Fruit fly (Drosophila melanogaster) whole organism, embryonic: ENCODE measurements around the gene br.

Experiments used
- ATbp ChIP-seq: fragments of 200-800 bp; sonication (Bioruptor generic); optimal IDR thresholded peaks from 2 replicates; lab custom pipeline; 2017; ENCODE audit warnings: missing biosample characterization, mild to moderate bottlenecking, missing genetic modification characterization, missing genetic modification reagents
- Adf1 ChIP-seq: fragments of 200-800 bp; sonication (Bioruptor generic); IDR thresholded peaks from 2 replicates; pipeline ENCODE4 v1.3.6; 2022; ENCODE audit warnings: missing biosample characterization, missing genetic modification characterization
- Atf6 ChIP-seq: fragments of 200-800 bp; sonication (Bioruptor generic); IDR thresholded peaks from 2 replicates; pipeline ENCODE4 v1.3.6; 2022; ENCODE audit warnings: missing biosample characterization, missing genetic modification characterization
- Bgb ChIP-seq: fragments of 200-800 bp; sonication (Bioruptor generic); IDR thresholded peaks from 2 replicates; pipeline ENCODE4 v1.3.6; 2022; ENCODE audit warnings: missing biosample characterization, missing genetic modification characterization; ENCODE audit not compliant: partially characterized antibody
- BtbVII ChIP-seq: fragments of 200-800 bp; sonication (Bioruptor generic); optimal IDR thresholded peaks from 3 replicates; lab custom pipeline; 2017; ENCODE audit warnings: missing biosample characterization, mild to moderate bottlenecking, missing genetic modification characterization
- CG10209 ChIP-seq: fragments of 200-800 bp; sonication (Bioruptor generic); optimal IDR thresholded peaks from 3 replicates; lab custom pipeline; 2017; ENCODE audit warnings: missing biosample characterization, mild to moderate bottlenecking, missing genetic modification characterization, missing genetic modification reagents
- CG12071 ChIP-seq: fragments of 200-800 bp; sonication (Bioruptor generic); optimal IDR thresholded peaks from 3 replicates; lab custom pipeline; 2018; ENCODE audit warnings: missing biosample characterization, mild to moderate bottlenecking, missing genetic modification characterization
- CG1233 ChIP-seq: fragments of 200-800 bp; sonication (Bioruptor generic); optimal IDR thresholded peaks from 4 replicates; lab custom pipeline; 2018; ENCODE audit warnings: missing biosample characterization, mild to moderate bottlenecking, missing genetic modification characterization
- CG12769 ChIP-seq: fragments of 200-800 bp; sonication (Bioruptor generic); optimal IDR thresholded peaks from 2 replicates; lab custom pipeline; 2019; ENCODE audit warnings: missing biosample characterization, mild to moderate bottlenecking, missing genetic modification characterization, moderate library complexity
- CG12942 ChIP-seq: fragments of 200-800 bp; sonication (Bioruptor generic); optimal IDR thresholded peaks from 3 replicates; lab custom pipeline; 2016; ENCODE audit warnings: missing biosample characterization, missing genetic modification characterization
- CG13624 ChIP-seq: fragments of 200-800 bp; sonication (Bioruptor generic); optimal IDR thresholded peaks from 2 replicates; lab custom pipeline; 2016; ENCODE audit warnings: missing biosample characterization, missing genetic modification characterization
- CG13775 ChIP-seq: fragments of 200-800 bp; sonication (Bioruptor generic); optimal IDR thresholded peaks from 3 replicates; lab custom pipeline; 2017; ENCODE audit warnings: missing biosample characterization, mild to moderate bottlenecking, missing genetic modification characterization
- CG15269 ChIP-seq: fragments of 200-800 bp; sonication (Bioruptor generic); optimal IDR thresholded peaks from 2 replicates; lab custom pipeline; 2018; ENCODE audit warnings: missing biosample characterization, mild to moderate bottlenecking, missing genetic modification characterization, moderate library complexity
- CG1602 ChIP-seq: fragments of 200-800 bp; sonication (Bioruptor generic); optimal IDR thresholded peaks from 3 replicates; lab custom pipeline; 2016; ENCODE audit warnings: missing biosample characterization, missing genetic modification characterization
- CG18011 ChIP-seq: fragments of 200-800 bp; sonication (Bioruptor generic); optimal IDR thresholded peaks from 2 replicates; lab custom pipeline; 2017; ENCODE audit warnings: missing biosample characterization, missing genetic modification characterization, mild to moderate bottlenecking, moderate library complexity, missing genotype
- CG2129 ChIP-seq: fragments of 200-800 bp; sonication (Bioruptor generic); IDR thresholded peaks from 2 replicates; pipeline ENCODE4 v1.3.6; 2022; ENCODE audit warnings: missing biosample characterization, missing genetic modification characterization; ENCODE audit not compliant: partially characterized antibody
- CG30020 ChIP-seq: fragments of 200-800 bp; optimal IDR thresholded peaks from 2 replicates; lab custom pipeline; 2019; ENCODE audit warnings: missing biosample characterization, mild to moderate bottlenecking, missing genetic modification characterization, moderate library complexity
- CG31365 ChIP-seq: fragments of 200-800 bp; sonication (Bioruptor generic); optimal IDR thresholded peaks from 2 replicates; lab custom pipeline; 2018; ENCODE audit warnings: missing biosample characterization, mild to moderate bottlenecking, missing genetic modification characterization
- CG31441 ChIP-seq: fragments of 200-800 bp; sonication (Bioruptor generic); IDR thresholded peaks from 2 replicates; pipeline ENCODE4 v1.3.6; 2022; ENCODE audit warnings: missing biosample characterization, missing genetic modification characterization
- CG3726 ChIP-seq: fragments of 200-800 bp; sonication (Bioruptor generic); IDR thresholded peaks from 3 replicates; pipeline ENCODE4, ENCODE4 v1.3.6; 2022; ENCODE audit warnings: missing biosample characterization, missing genetic modification characterization
- CG3838 ChIP-seq: fragments of 200-800 bp; sonication (Bioruptor generic); optimal IDR thresholded peaks from 3 replicates; lab custom pipeline; 2016; ENCODE audit warnings: missing biosample characterization, missing genetic modification characterization
- CG3847 ChIP-seq: fragments of 200-800 bp; sonication (Bioruptor generic); IDR thresholded peaks from 2 replicates; pipeline ENCODE4 v1.3.6; 2022; ENCODE audit warnings: missing biosample characterization, missing genetic modification characterization
- CG4707 ChIP-seq: fragments of 200-800 bp; sonication (Bioruptor generic); optimal IDR thresholded peaks from 2 replicates; lab custom pipeline; 2018; ENCODE audit warnings: missing biosample characterization, mild to moderate bottlenecking, missing genetic modification characterization, moderate library complexity
- CG6813 ChIP-seq: fragments of 200-800 bp; sonication (Bioruptor generic); optimal IDR thresholded peaks from 2 replicates; lab custom pipeline; 2017; ENCODE audit warnings: missing biosample characterization, missing genetic modification characterization, mild to moderate bottlenecking, moderate library complexity, missing genetic modification reagents
- CTCF ChIP-seq: fragments of 200-800 bp; sonication (Bioruptor generic); optimal IDR thresholded peaks from 2 replicates; lab custom pipeline; 2017; ENCODE audit warnings: missing biosample characterization, mild to moderate bottlenecking, missing genetic modification characterization, moderate library complexity
- Dref ChIP-seq: fragments of 200-800 bp; sonication (Bioruptor generic); IDR thresholded peaks from 2 replicates; pipeline ENCODE4 v1.3.6; 2022; ENCODE audit warnings: missing biosample characterization, missing genetic modification characterization
- HmgZ ChIP-seq: fragments of 200-800 bp; sonication (Bioruptor generic); optimal IDR thresholded peaks from 2 replicates; lab custom pipeline; 2018; ENCODE audit warnings: missing biosample characterization, mild to moderate bottlenecking, missing genetic modification characterization
- Nf-YC ChIP-seq: fragments of 200-800 bp; optimal IDR thresholded peaks from 3 replicates; lab custom pipeline; 2019; ENCODE audit warnings: missing biosample characterization, mild to moderate bottlenecking, missing genetic modification characterization, moderate library complexity
- Poxn ChIP-seq: fragments of 200-800 bp; sonication (Bioruptor generic); IDR thresholded peaks from 2 replicates; pipeline ENCODE4 v1.3.6; 2022; ENCODE audit warnings: missing biosample characterization, missing genetic modification characterization
- Ravus ChIP-seq: fragments of 200-800 bp; sonication (Bioruptor generic); IDR thresholded peaks from 2 replicates; pipeline ENCODE4 v1.3.6; 2022; ENCODE audit warnings: missing biosample characterization, missing genetic modification characterization
- Taf1 ChIP-seq: fragments of 200-800 bp; sonication (Bioruptor generic); IDR thresholded peaks from 2 replicates; pipeline ENCODE4 v1.3.6; 2022; ENCODE audit warnings: missing biosample characterization, missing genetic modification characterization
- ab ChIP-seq: fragments of 200-800 bp; sonication (Bioruptor generic); optimal IDR thresholded peaks from 2 replicates; lab custom pipeline; 2016; ENCODE audit warnings: missing biosample characterization, missing genetic modification characterization
- al ChIP-seq: fragments of 200-800 bp; sonication (Bioruptor generic); IDR thresholded peaks from 2 replicates; pipeline ENCODE4 v1.3.6; 2022; ENCODE audit warnings: missing biosample characterization, missing genetic modification characterization
- ara ChIP-seq: fragments of 200-800 bp; sonication (Bioruptor generic); IDR thresholded peaks from 2 replicates; pipeline ENCODE4 v1.3.6; 2022; ENCODE audit warnings: missing biosample characterization, missing genetic modification characterization
- cas ChIP-seq: fragments of 200-800 bp; sonication (Bioruptor generic); IDR thresholded peaks from 2 replicates; pipeline ENCODE4 v1.3.6; 2022; ENCODE audit warnings: missing biosample characterization, missing genetic modification characterization
- fru ChIP-seq: fragments of >200 bp; optimal IDR thresholded peaks from 2 replicates; lab custom pipeline; 2017
- her ChIP-seq: fragments of 200-800 bp; sonication (Bioruptor generic); optimal IDR thresholded peaks from 2 replicates; lab custom pipeline; 2016; ENCODE audit warnings: missing biosample characterization, missing genetic modification characterization
- lilli ChIP-seq: fragments of 200-800 bp; sonication (Bioruptor generic); optimal IDR thresholded peaks from 3 replicates; lab custom pipeline; 2016; ENCODE audit warnings: missing biosample characterization, missing genetic modification characterization
- luna ChIP-seq: fragments of 200-800 bp; sonication (Bioruptor generic); optimal IDR thresholded peaks from 2 replicates; lab custom pipeline; 2016; ENCODE audit warnings: missing biosample characterization, missing genetic modification characterization
- nerfin-2 ChIP-seq: fragments of 200-800 bp; sonication (Bioruptor generic); IDR thresholded peaks from 2 replicates; pipeline ENCODE4 v1.3.6; 2022; ENCODE audit warnings: missing biosample characterization, missing genetic modification characterization; ENCODE audit not compliant: partially characterized antibody
- oc ChIP-seq: fragments of 200-800 bp; sonication (Bioruptor generic); optimal IDR thresholded peaks from 2 replicates; lab custom pipeline; 2018; ENCODE audit warnings: missing biosample characterization, mild to moderate bottlenecking, missing genetic modification characterization, moderate library complexity
- pan ChIP-seq, 4 experiments: fragments of >200 bp in 3 of 4; fragments of 200-800 bp in 1 of 4; sonication (Bioruptor generic) in 1 of 4; optimal IDR thresholded peaks in 3 of 4; IDR thresholded peaks in 1 of 4; 2 replicates each; pipeline versions ENCODE4 v1.3.6 to Lab custom; 2017 to 2022; ENCODE audit warnings: missing biosample characterization in 2 of 4, missing genetic modification characterization in 2 of 4, mixed read lengths in 1 of 4
- pfk ChIP-seq: fragments of 200-800 bp; sonication (Bioruptor generic); optimal IDR thresholded peaks from 2 replicates; lab custom pipeline; 2018; ENCODE audit warnings: missing biosample characterization, mild to moderate bottlenecking, missing genetic modification characterization, moderate library complexity
- salm ChIP-seq: fragments of 200-800 bp; sonication (Bioruptor generic); optimal IDR thresholded peaks from 2 replicates; lab custom pipeline; 2018; ENCODE audit warnings: missing biosample characterization, mild to moderate bottlenecking, missing genetic modification characterization
- sna ChIP-seq: fragments of 200-800 bp; sonication (Bioruptor generic); IDR thresholded peaks from 2 replicates; pipeline ENCODE4 v1.3.6; 2022; ENCODE audit warnings: missing biosample characterization, missing genetic modification characterization; ENCODE audit not compliant: partially characterized antibody
- so ChIP-seq: fragments of 200-800 bp; sonication (Bioruptor generic); IDR thresholded peaks from 3 replicates; pipeline ENCODE4 v1.3.6; 2022; ENCODE audit warnings: missing biosample characterization, missing genetic modification characterization
- sqz ChIP-seq: fragments of 200-800 bp; sonication (Bioruptor generic); optimal IDR thresholded peaks from 3 replicates; lab custom pipeline; 2018; ENCODE audit warnings: missing biosample characterization, mild to moderate bottlenecking, missing genetic modification characterization
- tap ChIP-seq: fragments of 200-800 bp; optimal IDR thresholded peaks from 3 replicates; lab custom pipeline; 2019; ENCODE audit warnings: missing biosample characterization, mild to moderate bottlenecking, missing genetic modification characterization, moderate library complexity
- wdn ChIP-seq: fragments of 200-800 bp; sonication (Bioruptor generic); IDR thresholded peaks from 2 replicates; pipeline ENCODE4 v1.3.6; 2022; ENCODE audit warnings: missing biosample characterization, missing genetic modification characterization

The br gene

DNA sequence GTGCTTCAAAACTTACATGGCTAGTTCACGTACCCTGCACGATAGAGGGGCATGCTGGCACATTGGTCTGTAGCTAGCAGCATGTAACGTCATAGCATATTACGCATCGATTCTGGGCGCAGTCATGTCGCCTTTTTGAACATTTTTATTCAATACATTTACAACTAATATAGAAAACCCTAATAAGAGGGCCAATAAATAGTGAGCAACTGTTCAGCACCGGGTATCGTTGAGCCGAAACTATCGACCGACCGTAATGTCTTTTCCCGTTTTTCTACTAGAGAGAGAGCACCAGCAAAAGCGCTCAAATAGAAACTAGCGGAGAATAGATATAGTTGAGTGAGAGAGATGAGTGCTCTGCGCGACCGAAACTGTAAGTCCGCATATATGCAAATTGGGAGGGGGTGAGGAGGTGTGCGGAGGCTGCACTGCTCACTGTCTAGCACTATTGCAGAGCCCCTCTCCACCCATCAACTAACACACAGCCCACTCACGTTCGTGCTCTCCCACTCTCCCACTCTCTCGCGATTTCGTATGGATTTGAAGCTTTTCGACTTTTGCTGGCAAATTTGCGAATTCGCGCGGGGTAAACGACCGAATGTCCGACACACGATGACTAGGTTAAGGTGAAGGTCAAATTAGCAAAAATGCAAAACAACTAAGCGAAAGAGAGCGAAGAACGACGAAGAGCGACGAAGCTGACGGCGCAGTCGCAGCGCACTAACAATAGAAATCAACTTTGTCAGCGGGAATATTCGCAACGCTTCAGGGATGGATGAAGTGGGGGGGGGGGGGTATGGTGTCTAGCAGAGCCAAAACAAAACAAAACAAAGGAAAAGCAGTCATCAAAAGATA is 44.0 kb downstream of the br start (continued):
- no peak for TF ChIP-seq CG2129 (GFP tag; lab: Robert Waterston, UW)
- no peak for TF ChIP-seq nerfin-2 (GFP tag; lab: Robert Waterston, UW)
- peak; percentile 75 for TF ChIP-seq CG12942 (GFP tag; lab: Kevin White, UChicago)
- TF ChIP-seq CG12071 (GFP tag; lab: Kevin White, UChicago) = peak; percentile 73
- peak; percentile 80; the same call in 2 of the 3 replicates for TF ChIP-seq so (GFP tag; lab: Robert Waterston, UW)
- no peak for TF ChIP-seq Dref (GFP tag; lab: Robert Waterston, UW)
- peak; percentile 69 for TF ChIP-seq ATbp (GFP tag; lab: Kevin White, UChicago)
- TF ChIP-seq oc (tag; lab: Kevin White, UChicago) = peak; percentile 59
- peak; percentile 66 for TF ChIP-seq CG18011 (GFP tag; lab: Kevin White, UChicago)
- TF ChIP-seq BtbVII (GFP tag; lab: Kevin White, UChicago) = peak; percentile 71
- peak; percentile 2 for TF ChIP-seq salm (tag; lab: Kevin White, UChicago)
- TF ChIP-seq CG13624 = peak; percentile 91
- peak; percentile 70 for TF ChIP-seq CG31441 (GFP tag; lab: Robert Waterston, UW)
- TF ChIP-seq Nf-YC (tag; lab: Kevin White, UChicago) = peak; percentile 39
- TF ChIP-seq CG3726 (GFP tag; lab: Robert Waterston, UW) = peak; percentile 67; the same call in 2 of the 3 replicates
- TF ChIP-seq lilli (GFP tag; lab: Kevin White, UChicago) = peak; percentile 91
- peak; percentile 68 for TF ChIP-seq Ravus
- TF ChIP-seq CG1602 (GFP tag; lab: Kevin White, UChicago) = peak; percentile 76
- TF ChIP-seq CG6813 = peak; percentile 66
- TF ChIP-seq Taf1 (GFP tag; lab: Robert Waterston, UW) = peak; percentile 73
- TF ChIP-seq Atf6 (GFP tag; lab: Robert Waterston, UW) = peak; percentile 89
- no peak for TF ChIP-seq CTCF (GFP tag; lab: Kevin White, UChicago)
- TF ChIP-seq HmgZ (tag; lab: Kevin White, UChicago) = peak; percentile 75
- peak; percentile 87 for TF ChIP-seq al (GFP tag; lab: Robert Waterston, UW)
- TF ChIP-seq CG12769 = peak; percentile 91
- peak; percentile 63 for TF ChIP-seq Adf1 (GFP tag; lab: Robert Waterston, UW)
- TF ChIP-seq ab (GFP tag; lab: Kevin White, UChicago) = peak; percentile 72
- peak; percentile 72 for TF ChIP-seq ara (GFP tag; lab: Robert Waterston, UW)
- TF ChIP-seq Poxn = 0 out of 2 replicates have a peak, but pooled peaks have one; percentile 4
- TF ChIP-seq wdn (GFP tag; lab: Robert Waterston, UW) = peak; percentile 69
- TF ChIP-seq CG3838 (GFP tag; lab: Kevin White, UChicago) = peak; percentile 58
- peak; percentile 12 for TF ChIP-seq CG31365 (tag; lab: Kevin White, UChicago)
- 0 out of 2 replicates have a peak, but pooled peaks have one; percentile 14 for TF ChIP-seq cas (GFP tag; lab: Robert Waterston, UW)
- TF ChIP-seq pan (optimal IDR thresholded peaks at IDR 0.05; lab: Kevin White, UChicago) = no peak
- peak in 1 of 2 experiments; percentile 85 for TF ChIP-seq pan (GFP tag; optimal IDR thresholded peaks at IDR 0.05 in 1 of 2, IDR thresholded peaks at IDR 0.05 in 1 of 2)
- TF ChIP-seq CG13775 (GFP tag; lab: Kevin White, UChicago) = peak; percentile 69
- no peak for TF ChIP-seq CG4707
- no peak; the same call in 1 of the 2 replicates for TF ChIP-seq Bgb (GFP tag; lab: Robert Waterston, UW)
- TF ChIP-seq CG30020 (tag; lab: Kevin White, UChicago) = no peak
- no peak for TF ChIP-seq pfk
- TF ChIP-seq tap (tag; lab: Kevin White, UChicago) = peak; percentile 66
- TF ChIP-seq sna = no peak
- peak; percentile 82 for TF ChIP-seq CG3847 (GFP tag; lab: Robert Waterston, UW)
- no peak for TF ChIP-seq fru
- peak; percentile 82 for TF ChIP-seq CG15269 (tag; lab: Kevin White, UChicago)
- peak; percentile 58 for TF ChIP-seq CG1233 (GFP tag; lab: Kevin White, UChicago)
- TF ChIP-seq her = peak; percentile 72
- peak; percentile 46 for TF ChIP-seq luna (GFP tag; lab: Kevin White, UChicago)
- no peak for TF ChIP-seq sqz (GFP tag; lab: Kevin White, UChicago)
- TF ChIP-seq CG10209 = peak; percentile 78
